Fruit fly (Drosophila melanogaster): ENCODE results near the gene Pcyt2.
A peak's percentile ranks its signal among the peaks of the same experiment; 100 is the strongest.

Gene Pcyt2

dm6 chr3L:1548345-1548970, 4.8 kb upstream of the Pcyt2 start (continued):
- TF ChIP-seq Hr51 (GFP tag; optimal IDR thresholded peaks at IDR 0.05) = peak in 1 of 2 experiments; percentile 82
- 0 out of 2 replicates have a peak, but pooled peaks have one; percentile 35 for TF ChIP-seq CG31224 (GFP tag; IDR thresholded peaks at IDR 0.05)
- TF ChIP-seq maf-S (GFP tag; optimal IDR thresholded peaks at IDR 0.05) = peak; percentile 19
- TF ChIP-seq Hey (tag; optimal IDR thresholded peaks at IDR 0.05) = peak; percentile 24
- TF ChIP-seq Hsf (GFP tag; optimal IDR thresholded peaks at IDR 0.05) = peak; percentile 59
- no peak for TF ChIP-seq CG18011 (GFP tag; optimal IDR thresholded peaks at IDR 0.05)
- peak; percentile 65 for TF ChIP-seq CG12155 (GFP tag; optimal IDR thresholded peaks at IDR 0.05)
- peak; percentile 15 for TF ChIP-seq CG9609 (GFP tag; optimal IDR thresholded peaks at IDR 0.05)
- no peak for TF ChIP-seq E2f1 (GFP tag; IDR thresholded peaks at IDR 0.05)
- TF ChIP-seq CG7372 (GFP tag; IDR thresholded peaks at IDR 0.05) = 0 out of 2 replicates have a peak, but pooled peaks have one; percentile 9
- peak; percentile 70 for TF ChIP-seq CG17385 (GFP tag; optimal IDR thresholded peaks at IDR 0.05)
- TF ChIP-seq NfI (GFP tag; optimal IDR thresholded peaks at IDR 0.05) = peak; percentile 57
- no peak for TF ChIP-seq ac (GFP tag; optimal IDR thresholded peaks at IDR 0.05)
- TF ChIP-seq CG18262 (tag; optimal IDR thresholded peaks at IDR 0.05) = peak; percentile 53
- TF ChIP-seq CG10431 (GFP tag; optimal IDR thresholded peaks at IDR 0.05) = no peak
- 0 out of 2 replicates have a peak, but pooled peaks have one; percentile 11 for TF ChIP-seq danr (GFP tag; IDR thresholded peaks at IDR 0.05)
- TF ChIP-seq bsh (GFP tag; optimal IDR thresholded peaks at IDR 0.05) = peak in 1 of 2 experiments; percentile 21
- TF ChIP-seq CG17186 (GFP tag; optimal IDR thresholded peaks at IDR 0.05) = no peak
- TF ChIP-seq CG4707 (GFP tag; optimal IDR thresholded peaks at IDR 0.05) = no peak
- no peak for TF ChIP-seq chn (GFP tag; optimal IDR thresholded peaks at IDR 0.05)
- no peak for TF ChIP-seq zen2 (GFP tag; IDR thresholded peaks at IDR 0.05; ENCODE audit: partially characterized antibody)
- no peak; the same call in 3 of the 4 replicates for TF ChIP-seq Gug (GFP tag; IDR thresholded peaks at IDR 0.05)
- TF ChIP-seq gro (GFP tag; optimal IDR thresholded peaks at IDR 0.05) = peak; percentile 69
- peak; percentile 21 for TF ChIP-seq corto (GFP tag; optimal IDR thresholded peaks at IDR 0.05)
- no peak for TF ChIP-seq CG16813 (GFP tag; IDR thresholded peaks at IDR 0.05; ENCODE audit: partially characterized antibody)
- no peak for TF ChIP-seq ab (GFP tag; optimal IDR thresholded peaks at IDR 0.05)
- peak; percentile 22 for TF ChIP-seq CG18764 (GFP tag; optimal IDR thresholded peaks at IDR 0.05)
- no peak for TF ChIP-seq sisA (GFP tag; IDR thresholded peaks at IDR 0.05)
- peak; percentile 25 for TF ChIP-seq Fer2 (tag; optimal IDR thresholded peaks at IDR 0.05)
- no peak for TF ChIP-seq HLH4C (GFP tag; IDR thresholded peaks at IDR 0.05; ENCODE audit: partially characterized antibody)
- no peak for TF ChIP-seq Drgx (GFP tag; IDR thresholded peaks at IDR 0.05)
- no peak for TF ChIP-seq CG16779 (GFP tag; IDR thresholded peaks at IDR 0.05)
- peak; percentile 40 for TF ChIP-seq CG13894 (tag; optimal IDR thresholded peaks at IDR 0.05)
- no peak for TF ChIP-seq gfzf (GFP tag; optimal IDR thresholded peaks at IDR 0.05)
- TF ChIP-seq Dp (GFP tag; optimal IDR thresholded peaks at IDR 0.05) = no peak
- TF ChIP-seq CG13775 (GFP tag; optimal IDR thresholded peaks at IDR 0.05) = peak; percentile 42
- TF ChIP-seq peb (GFP tag; IDR thresholded peaks at IDR 0.05) = no peak
- TF ChIP-seq CTCF (GFP tag; optimal IDR thresholded peaks at IDR 0.05) = no peak
- TF ChIP-seq CG14965 (GFP tag; optimal IDR thresholded peaks at IDR 0.05; ENCODE audit: borderline replicate concordance) = no peak
- TF ChIP-seq Mes4 (GFP tag; optimal IDR thresholded peaks at IDR 0.05) = no peak
- no peak for TF ChIP-seq CG6791 (GFP tag; IDR thresholded peaks at IDR 0.05; ENCODE audit: partially characterized antibody)
- peak; percentile 53 for TF ChIP-seq CG31441 (GFP tag; IDR thresholded peaks at IDR 0.05)
- no peak for TF ChIP-seq CG11696 (GFP tag; IDR thresholded peaks at IDR 0.05)
- TF ChIP-seq CG3065 (GFP tag; optimal IDR thresholded peaks at IDR 0.05) = no peak
- no peak for TF ChIP-seq yki (optimal IDR thresholded peaks at IDR 0.05)
- TF ChIP-seq CG10321 (GFP tag; IDR thresholded peaks at IDR 0.05) = no peak
- no peak for TF ChIP-seq knrl (GFP tag; IDR thresholded peaks at IDR 0.05; ENCODE audit: partially characterized antibody)
- TF ChIP-seq tin (GFP tag; optimal IDR thresholded peaks at IDR 0.05) = peak; percentile 37
- peak; percentile 30 for TF ChIP-seq dmrt11E (tag; optimal IDR thresholded peaks at IDR 0.05)
- peak; percentile 79 for TF ChIP-seq Meics (GFP tag; optimal IDR thresholded peaks at IDR 0.05)

All from whole organism, embryonic.